Worm (Caenorhabditis elegans) whole organism, L4/young adult: ENCODE data around the gene K12H6.7.

Source experiments
- W03F9.2 ChIP-seq: fragments of 150-350 bp; optimal IDR thresholded peaks from 2 replicates; lab custom pipeline; 2014; ENCODE audit warnings: missing biosample characterization, missing genetic modification characterization
- dao-5 ChIP-seq: sonication (generic microtip); optimal IDR thresholded peaks from 2 replicates; lab custom pipeline; 2016; ENCODE audit warnings: missing genotype, missing genetic modification characterization, moderate library complexity, missing compliant biosample characterization
- him-1 ChIP-seq: sonication (generic microtip); optimal IDR thresholded peaks from 2 replicates; lab custom pipeline; 2016; ENCODE audit warnings: missing genotype, missing genetic modification reagents, missing genetic modification characterization, missing compliant biosample characterization

DNA sequence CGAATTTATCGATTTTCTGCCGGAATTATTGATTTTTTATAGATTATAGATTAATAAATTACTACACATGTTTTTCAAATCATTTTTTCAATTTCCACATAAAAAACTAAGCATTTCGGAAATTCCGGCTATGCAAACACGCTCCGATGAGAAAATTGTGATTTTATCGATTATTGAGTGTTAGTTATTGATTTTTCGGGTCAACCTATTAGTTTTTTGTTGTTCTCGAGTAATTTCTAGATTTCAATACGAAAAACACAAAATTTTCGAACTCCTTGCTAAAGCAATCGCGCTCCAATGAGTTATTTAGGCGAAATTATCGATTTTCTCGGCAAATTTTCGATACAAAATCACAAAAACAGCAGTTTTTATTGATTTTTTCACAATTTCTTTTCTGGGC lies 41.3 kb downstream of the K12H6.7 start:
- TF ChIP-seq dao-5 (no peak), W03F9.2 (tag; lab: Kevin White, UChicago) (no peak), him-1 (tag; lab: Kevin White, UChicago) (no peak)
